Fruit fly (Drosophila melanogaster): ENCODE measurements around the gene CG17593.

Gene CG17593

DNA sequence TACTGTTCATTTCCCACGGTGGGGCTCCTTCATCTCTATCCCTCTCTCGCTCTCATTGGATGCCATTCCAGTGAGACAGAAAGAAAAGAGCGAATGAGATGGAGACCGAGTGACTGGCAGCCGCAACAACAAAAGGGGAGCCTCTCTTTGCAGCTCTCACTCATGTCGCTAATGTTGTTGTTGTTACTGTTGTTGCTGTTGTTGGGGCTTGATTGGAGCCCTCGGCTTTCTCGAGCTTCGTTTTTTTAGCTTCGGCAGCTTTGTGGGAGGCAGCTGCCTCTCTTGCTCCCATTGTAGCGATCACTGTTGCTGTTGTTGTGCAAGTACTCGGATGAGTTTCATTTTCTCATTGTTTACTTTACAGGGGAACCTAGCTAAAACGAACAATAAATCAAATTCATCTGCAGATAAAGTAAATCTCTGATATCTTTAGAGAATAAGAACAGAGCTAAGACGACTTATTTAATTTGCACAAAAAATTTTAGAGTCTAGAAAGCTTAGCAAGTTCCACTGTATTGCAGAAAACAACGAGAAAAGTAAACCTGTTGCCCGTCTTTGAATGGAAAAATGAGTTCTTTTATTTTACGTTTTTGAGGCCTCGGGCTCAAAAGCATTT, 19.7 kb downstream of the CG17593 start (continued):
- TF ChIP-seq lz (GFP tag; optimal IDR thresholded peaks at IDR 0.05), result peak; percentile 93
- TF ChIP-seq CG10669 (GFP tag; optimal IDR thresholded peaks at IDR 0.05), result peak; percentile 90
- TF ChIP-seq CG1621 (tag; optimal IDR thresholded peaks at IDR 0.05), result peak; percentile 84
- TF ChIP-seq CG10631 (GFP tag; optimal IDR thresholded peaks at IDR 0.05), result peak; percentile 89
- TF ChIP-seq Met (GFP tag; optimal IDR thresholded peaks at IDR 0.05), result peak; percentile 93
- TF ChIP-seq Ets96B (tag; optimal IDR thresholded peaks at IDR 0.05), result peak; percentile 88
- TF ChIP-seq Hr4 (GFP tag; optimal IDR thresholded peaks at IDR 0.05), result peak; percentile 87
- TF ChIP-seq CG4318 (GFP tag; optimal IDR thresholded peaks at IDR 0.05), result peak; percentile 67
- TF ChIP-seq fd85E (GFP tag; optimal IDR thresholded peaks at IDR 0.05), result peak; percentile 83
- peak; percentile 90 for TF ChIP-seq Ets21C (GFP tag; optimal IDR thresholded peaks at IDR 0.05)
- peak; percentile 94 for TF ChIP-seq CG31627 (GFP tag; optimal IDR thresholded peaks at IDR 0.05)
- TF ChIP-seq CG8632 (GFP tag; optimal IDR thresholded peaks at IDR 0.05), result peak; percentile 89
- peak; percentile 63 for TF ChIP-seq CG11294 (GFP tag; IDR thresholded peaks at IDR 0.05)
- TF ChIP-seq esn (GFP tag; optimal IDR thresholded peaks at IDR 0.05), result peak; percentile 93

DNA sequence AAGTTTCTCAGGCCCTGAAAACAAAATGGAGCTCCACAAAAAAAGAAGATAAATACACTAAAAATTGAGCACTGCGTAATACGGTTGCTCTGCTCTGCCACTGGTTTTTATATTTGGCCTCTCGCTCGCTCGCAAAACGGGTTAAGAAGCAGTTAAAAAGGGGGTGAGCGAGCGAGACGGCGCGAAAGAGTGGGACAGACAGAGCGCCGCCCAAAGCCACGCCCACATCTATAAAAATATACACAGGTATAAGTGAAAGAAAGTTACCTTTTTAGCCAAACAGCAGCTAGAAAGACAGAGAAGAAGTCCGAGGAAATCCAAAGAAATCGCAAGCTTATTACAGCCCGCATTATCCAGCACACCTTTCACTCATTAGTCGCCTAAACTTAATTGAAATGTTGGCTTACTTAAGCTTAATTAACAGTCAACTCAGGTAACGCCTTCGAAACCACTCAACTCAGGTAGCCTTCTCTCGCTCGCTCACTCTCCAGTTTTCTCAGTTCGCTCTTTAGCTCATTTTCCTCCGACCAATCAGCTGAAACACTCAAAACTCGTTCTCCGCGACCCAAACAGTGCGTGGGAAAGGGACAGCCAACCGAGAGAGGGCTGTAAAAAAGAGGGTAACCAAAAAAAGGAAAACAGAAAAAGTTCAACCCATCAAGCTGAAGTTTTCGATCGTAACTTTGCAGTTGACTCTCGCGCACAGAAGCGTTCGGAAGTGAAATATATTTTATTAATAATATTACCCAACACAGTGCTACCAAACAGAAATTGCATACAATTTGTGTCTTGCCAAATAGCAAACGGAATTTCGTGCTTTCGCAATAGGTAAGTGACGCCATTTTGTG, 24.1 kb downstream of the CG17593 start, which contains the start of gene drm:
drm (plus strand) TSS at position 684 of the 848 bp plus-strand sequence.
- no peak for TF ChIP-seq Met (GFP tag; optimal IDR thresholded peaks at IDR 0.05)
- peak; percentile 55; the same call in 2 of the 3 replicates for TF ChIP-seq eg (GFP tag; IDR thresholded peaks at IDR 0.05)
- no peak for TF ChIP-seq CG1621 (tag; optimal IDR thresholded peaks at IDR 0.05)
- no peak for TF ChIP-seq Eip75B (GFP tag; optimal IDR thresholded peaks at IDR 0.05)
- TF ChIP-seq Gug (GFP tag; IDR thresholded peaks at IDR 0.05), result no peak
- no peak for TF ChIP-seq CG11902 (GFP tag; optimal IDR thresholded peaks at IDR 0.05)
- no peak for TF ChIP-seq Blimp-1 (GFP tag; optimal IDR thresholded peaks at IDR 0.05)
- TF ChIP-seq salr (GFP tag; optimal IDR thresholded peaks at IDR 0.05), result no peak
- TF ChIP-seq pdm3 (GFP tag; optimal IDR thresholded peaks at IDR 0.05), result no peak
- TF ChIP-seq CG8632 (GFP tag; optimal IDR thresholded peaks at IDR 0.05), result no peak
- no peak for TF ChIP-seq Lpt (GFP tag; optimal IDR thresholded peaks at IDR 0.05)
- no peak for TF ChIP-seq dsx (GFP tag; optimal IDR thresholded peaks at IDR 0.05; ENCODE audit: poor library complexity, severe bottlenecking)
- no peak for TF ChIP-seq Smox (GFP tag; optimal IDR thresholded peaks at IDR 0.05)
- no peak for TF ChIP-seq CG10669 (GFP tag; optimal IDR thresholded peaks at IDR 0.05)
- no peak for TF ChIP-seq acj6 (GFP tag; optimal IDR thresholded peaks at IDR 0.05)
- no peak for TF ChIP-seq Sox15 (GFP tag; optimal IDR thresholded peaks at IDR 0.05)
- no peak for TF ChIP-seq CG8319 (GFP tag; optimal IDR thresholded peaks at IDR 0.05)
- TF ChIP-seq CG11294 (GFP tag; IDR thresholded peaks at IDR 0.05), result no peak
- no peak for TF ChIP-seq Sox14 (GFP tag; optimal IDR thresholded peaks at IDR 0.05)
- no peak for TF ChIP-seq OdsH (GFP tag; optimal IDR thresholded peaks at IDR 0.05)
- no peak for TF ChIP-seq CG8119 (GFP tag; IDR thresholded peaks at IDR 0.05)
- no peak for TF ChIP-seq Hr4 (GFP tag; optimal IDR thresholded peaks at IDR 0.05)
- TF ChIP-seq CG3032 (tag; optimal IDR thresholded peaks at IDR 0.05), result no peak
- TF ChIP-seq CG32006 (GFP tag; optimal IDR thresholded peaks at IDR 0.05), result no peak
- no peak for TF ChIP-seq net (GFP tag; optimal IDR thresholded peaks at IDR 0.05)
- TF ChIP-seq spab (GFP tag; optimal IDR thresholded peaks at IDR 0.05), result no peak
- peak; percentile 65 for TF ChIP-seq fkh (GFP tag; optimal IDR thresholded peaks at IDR 0.05)
- TF ChIP-seq Eip78C (GFP tag), result peak; percentile 27
- TF ChIP-seq Hr38 (GFP tag; optimal IDR thresholded peaks at IDR 0.05), result no peak
- TF ChIP-seq CG6163 (GFP tag; IDR thresholded peaks at IDR 0.05), result peak; percentile 21; the same call in 1 of the 3 replicates
- TF ChIP-seq CG16779 (tag; optimal IDR thresholded peaks at IDR 0.05), result no peak
- TF ChIP-seq CG31627 (GFP tag; optimal IDR thresholded peaks at IDR 0.05), result no peak
- TF ChIP-seq Ets21C (GFP tag; optimal IDR thresholded peaks at IDR 0.05), result no peak
- TF ChIP-seq CG11762 (GFP tag; optimal IDR thresholded peaks at IDR 0.05; ENCODE audit: insufficient read depth), result no peak
- no peak for TF ChIP-seq CG6276 (GFP tag; optimal IDR thresholded peaks at IDR 0.05)
- no peak for TF ChIP-seq Eip93F (GFP tag; optimal IDR thresholded peaks at IDR 0.05)

Data from whole organism, prepupa.